Worm (Caenorhabditis elegans) whole organism, L3 larva: Measurements from ENCODE around the gene C16C8.17.

Experiments
- R02D3.7 ChIP-seq: fragments of 150-350 bp; optimal IDR thresholded peaks from 2 replicates; lab custom pipeline; 2014; ENCODE audit warnings: missing biosample characterization, missing genetic modification characterization
- ZK546.5 ChIP-seq: sonication (generic microtip); optimal IDR thresholded peaks from 2 replicates; lab custom pipeline; 2017; ENCODE audit warnings: missing biosample characterization, missing genetic modification characterization
- aly-2 ChIP-seq: fragments of 150-350 bp; optimal IDR thresholded peaks from 2 replicates; lab custom pipeline; 2014; ENCODE audit warnings: missing biosample characterization, missing genetic modification characterization
- ceh-16 ChIP-seq: sonication (generic microtip); optimal IDR thresholded peaks from 2 replicates; lab custom pipeline; 2017; ENCODE audit warnings: missing biosample characterization, missing genetic modification characterization
- ceh-28 ChIP-seq: fragments of 150-350 bp; optimal IDR thresholded peaks from 2 replicates; lab custom pipeline; 2014; ENCODE audit warnings: missing biosample characterization, missing genetic modification reagents, missing genetic modification characterization
- ceh-82 ChIP-seq: fragments of 150-350 bp; optimal IDR thresholded peaks from 2 replicates; lab custom pipeline; 2014; ENCODE audit warnings: missing biosample characterization, missing genetic modification characterization
- daf-12 ChIP-seq: fragments of 150-350 bp; optimal IDR thresholded peaks from 2 replicates; lab custom pipeline; 2014; ENCODE audit warnings: missing biosample characterization, missing genetic modification reagents, missing genetic modification characterization
- egl-27 ChIP-seq: sonication (generic microtip); optimal IDR thresholded peaks from 4 replicates; lab custom pipeline; 2017; ENCODE audit warnings: missing biosample characterization, missing genetic modification reagents, missing genetic modification characterization
- egl-5 ChIP-seq: fragments of 150-350 bp; optimal IDR thresholded peaks from 2 replicates; lab custom pipeline; 2017; ENCODE audit warnings: missing biosample characterization, missing genetic modification reagents, missing genetic modification characterization, inconsistent platforms
- elt-1 ChIP-seq: fragments of 150-350 bp; optimal IDR thresholded peaks from 2 replicates; lab custom pipeline; 2014; ENCODE audit warnings: missing biosample characterization, missing genetic modification characterization
- elt-2 ChIP-seq: sonication (generic microtip); optimal IDR thresholded peaks from 2 replicates; lab custom pipeline; 2016; ENCODE audit warnings: missing genetic modification reagents, mild to moderate bottlenecking, missing genetic modification characterization, missing compliant biosample characterization
- eor-1 ChIP-seq, 2 experiments: fragments of 150-350 bp; optimal IDR thresholded peaks; 2 replicates each; lab custom pipeline; 2014 to 2018; ENCODE audit warnings: missing biosample characterization in 2 of 2, missing genetic modification characterization in 2 of 2
- fkh-10 ChIP-seq: sonication (generic microtip); optimal IDR thresholded peaks from 2 replicates; lab custom pipeline; 2017; ENCODE audit warnings: missing biosample characterization, missing genetic modification reagents, missing genetic modification characterization
- fos-1 ChIP-seq: fragments of 150-350 bp; optimal IDR thresholded peaks from 2 replicates; lab custom pipeline; 2014; ENCODE audit warnings: missing biosample characterization, missing genetic modification characterization
- hmg-11 ChIP-seq: sonication (generic microtip); optimal IDR thresholded peaks from 2 replicates; lab custom pipeline; 2016; ENCODE audit warnings: missing genetic modification characterization, missing compliant biosample characterization
- jun-1 ChIP-seq: fragments of 150-350 bp; optimal IDR thresholded peaks from 2 replicates; lab custom pipeline; 2014; ENCODE audit warnings: missing biosample characterization, missing genetic modification reagents, missing genetic modification characterization
- lin-15B ChIP-seq: fragments of 150-350 bp; optimal IDR thresholded peaks from 2 replicates; lab custom pipeline; 2014; ENCODE audit warnings: missing biosample characterization, missing genetic modification characterization
- lin-39 ChIP-seq: fragments of 150-350 bp; optimal IDR thresholded peaks from 2 replicates; lab custom pipeline; 2018; ENCODE audit warnings: missing biosample characterization, missing genetic modification reagents, missing genetic modification characterization
- lsy-12 ChIP-seq: sonication (generic microtip); optimal IDR thresholded peaks from 2 replicates; lab custom pipeline; 2016; ENCODE audit warnings: mild to moderate bottlenecking, missing genetic modification characterization, missing compliant biosample characterization
- mdl-1 ChIP-seq: fragments of 150-350 bp; optimal IDR thresholded peaks from 2 replicates; lab custom pipeline; 2014; ENCODE audit warnings: missing biosample characterization, missing genetic modification characterization
- nfya-1 ChIP-seq: sonication (generic microtip); optimal IDR thresholded peaks from 2 replicates; lab custom pipeline; 2017; ENCODE audit warnings: missing genetic modification characterization, mild to moderate bottlenecking, missing compliant biosample characterization, antibody characterized with exemption, moderate library complexity; ENCODE audit not compliant: insufficient read depth
- nhr-11 ChIP-seq: fragments of 150-350 bp; optimal IDR thresholded peaks from 2 replicates; lab custom pipeline; 2014; ENCODE audit warnings: missing biosample characterization, missing genetic modification characterization
- nhr-12 ChIP-seq: fragments of 150-350 bp; optimal IDR thresholded peaks from 2 replicates; lab custom pipeline; 2014; ENCODE audit warnings: missing biosample characterization, missing genetic modification characterization
- nhr-23 ChIP-seq: fragments of 150-350 bp; optimal IDR thresholded peaks from 2 replicates; lab custom pipeline; 2014; ENCODE audit warnings: missing biosample characterization, missing genetic modification reagents, missing genetic modification characterization
- nhr-43 ChIP-seq: sonication (generic microtip); optimal IDR thresholded peaks from 2 replicates; lab custom pipeline; 2016; ENCODE audit warnings: mild to moderate bottlenecking, missing genetic modification characterization, missing compliant biosample characterization; ENCODE audit not compliant: poor library complexity, severe bottlenecking
- nhr-67 ChIP-seq: fragments of 150-350 bp; optimal IDR thresholded peaks from 2 replicates; lab custom pipeline; 2014; ENCODE audit warnings: missing biosample characterization, missing genetic modification characterization
- nhr-76 ChIP-seq: fragments of 150-350 bp; sonication (generic microtip); optimal IDR thresholded peaks from 5 replicates; lab custom pipeline; 2014; ENCODE audit warnings: missing biosample characterization, missing genetic modification characterization
- nhr-77 ChIP-seq: fragments of 150-350 bp; optimal IDR thresholded peaks from 2 replicates; lab custom pipeline; 2014; ENCODE audit warnings: missing biosample characterization, missing genetic modification characterization
- pha-4 ChIP-seq: fragments of 150-350 bp; optimal IDR thresholded peaks from 2 replicates; lab custom pipeline; 2014; ENCODE audit warnings: missing biosample characterization, missing genetic modification reagents, missing genetic modification characterization
- pqm-1 ChIP-seq: fragments of 150-350 bp; optimal IDR thresholded peaks from 2 replicates; lab custom pipeline; 2017; ENCODE audit warnings: missing biosample characterization, missing genetic modification characterization, inconsistent platforms
- skn-1 ChIP-seq: fragments of 150-350 bp; optimal IDR thresholded peaks from 2 replicates; lab custom pipeline; 2014; ENCODE audit warnings: missing biosample characterization, missing genetic modification characterization
- snpc-4 ChIP-seq: fragments of 150-350 bp; optimal IDR thresholded peaks from 2 replicates; lab custom pipeline; 2014; ENCODE audit warnings: missing biosample characterization, missing genetic modification characterization
- tbx-2 ChIP-seq: sonication (generic microtip); optimal IDR thresholded peaks from 2 replicates; lab custom pipeline; 2016; ENCODE audit warnings: mild to moderate bottlenecking, missing genetic modification characterization, missing compliant biosample characterization
- unc-39 ChIP-seq: sonication (generic microtip); optimal IDR thresholded peaks from 4 replicates; lab custom pipeline; 2017; ENCODE audit warnings: missing biosample characterization, missing genetic modification characterization
- unc-62 ChIP-seq: fragments of 150-350 bp; sonication (generic microtip); optimal IDR thresholded peaks from 4 replicates; lab custom pipeline; 2014; ENCODE audit warnings: missing biosample characterization, missing genetic modification reagents, missing genetic modification characterization
- ztf-11 ChIP-seq: fragments of 150-350 bp; optimal IDR thresholded peaks from 2 replicates; lab custom pipeline; 2014; ENCODE audit warnings: missing biosample characterization, missing genetic modification characterization
- ztf-4 ChIP-seq: fragments of 150-350 bp; optimal IDR thresholded peaks from 2 replicates; lab custom pipeline; 2014; ENCODE audit warnings: missing biosample characterization, missing genetic modification characterization

The C16C8.17 gene

ce11 chrII:3414383-3414910 is 26.2 kb upstream of the C16C8.17 start, which contains the start of the genes F18A12.7 and F18A12.2:
TSS of gene F18A12.7 (minus strand) at chrII:3414483.
TSS of gene F18A12.2 (plus strand) at chrII:3414860.
- no peak for TF ChIP-seq nhr-43 (tag; lab: Kevin White, UChicago)
- TF ChIP-seq ceh-16, result no peak
- TF ChIP-seq nfya-1 (tag; lab: Kevin White, UChicago), result no peak
- TF ChIP-seq lin-39 (tag; lab: Kevin White, UChicago), result no peak
- no peak for TF ChIP-seq ztf-11 (tag; lab: Kevin White, UChicago)
- TF ChIP-seq skn-1 (tag; lab: Kevin White, UChicago), result no peak
- TF ChIP-seq nhr-11 (tag; lab: Kevin White, UChicago), result no peak
- TF ChIP-seq lsy-12 (tag; lab: Kevin White, UChicago), result no peak
- no peak for TF ChIP-seq fkh-10
- no peak for TF ChIP-seq jun-1 (tag; lab: Kevin White, UChicago)
- TF ChIP-seq R02D3.7 (tag; lab: Kevin White, UChicago), result no peak
- TF ChIP-seq snpc-4 (tag; lab: Kevin White, UChicago), result no peak
- TF ChIP-seq egl-27 (tag; lab: Kevin White, UChicago), result no peak
- no peak for TF ChIP-seq daf-12 (tag; lab: Kevin White, UChicago)
- TF ChIP-seq egl-5 (tag; lab: Kevin White, UChicago), result no peak
- no peak for TF ChIP-seq nhr-76 (tag; lab: Kevin White, UChicago)
- TF ChIP-seq aly-2 (tag; lab: Kevin White, UChicago), result no peak
- no peak for TF ChIP-seq eor-1 (tag; optimal IDR thresholded peaks at IDR 0.05; lab: Kevin White, UChicago)

DNA sequence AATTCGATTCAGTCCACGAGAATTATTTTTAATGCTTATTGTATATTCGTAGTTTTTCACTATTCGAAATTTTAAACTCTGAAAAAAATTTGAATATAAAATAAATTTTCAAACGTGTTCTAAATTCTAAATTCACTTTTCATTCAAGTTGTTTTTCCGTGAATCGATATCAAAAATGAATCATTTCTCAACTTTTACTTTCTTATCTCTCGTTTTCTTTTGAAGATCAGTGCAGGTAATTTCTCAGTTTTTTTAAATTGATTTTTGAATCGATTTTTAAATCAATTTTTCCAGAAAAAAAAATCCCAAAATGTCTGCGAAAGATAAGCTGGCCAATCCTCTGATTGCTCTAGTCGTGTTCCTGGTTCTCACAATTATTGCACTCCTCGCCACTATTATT is 24.1 kb upstream of the C16C8.17 start, which contains the start of gene nep-6:
Gene nep-6, plus strand, starts transcription at position 301 of the 400 bp plus-strand sequence.
- TF ChIP-seq unc-62 (no peak), elt-1 (tag; lab: Kevin White, UChicago) (no peak), snpc-4 (tag; lab: Kevin White, UChicago) (no peak), daf-12 (tag; lab: Kevin White, UChicago) (no peak), fos-1 (tag; lab: Kevin White, UChicago) (no peak), egl-27 (tag; lab: Kevin White, UChicago) (no peak), tbx-2 (tag; lab: Kevin White, UChicago) (no peak), nhr-76 (tag; lab: Kevin White, UChicago) (no peak)

ce11 chrII:3422938-3423337 is 17.7 kb upstream of the C16C8.17 start:
- TF ChIP-seq daf-12 (tag; lab: Kevin White, UChicago), result no peak
- no peak for TF ChIP-seq pha-4
- TF ChIP-seq ceh-28, result no peak
- TF ChIP-seq elt-2, result no peak
- no peak for TF ChIP-seq nfya-1 (tag; lab: Kevin White, UChicago)
- no peak for TF ChIP-seq jun-1 (tag; lab: Kevin White, UChicago)
- no peak for TF ChIP-seq mdl-1 (tag; lab: Kevin White, UChicago)
- TF ChIP-seq unc-62, result no peak
- TF ChIP-seq nhr-67 (tag; lab: Kevin White, UChicago), result no peak
- TF ChIP-seq ceh-16, result no peak
- TF ChIP-seq ZK546.5, result no peak
- TF ChIP-seq skn-1 (tag; lab: Kevin White, UChicago), result no peak
- TF ChIP-seq aly-2 (tag; lab: Kevin White, UChicago), result no peak
- TF ChIP-seq nhr-12 (tag; lab: Kevin White, UChicago), result no peak
- no peak for TF ChIP-seq tbx-2 (tag; lab: Kevin White, UChicago)
- no peak for TF ChIP-seq ceh-82 (tag; lab: Kevin White, UChicago)
- no peak for TF ChIP-seq egl-5 (tag; lab: Kevin White, UChicago)

DNA sequence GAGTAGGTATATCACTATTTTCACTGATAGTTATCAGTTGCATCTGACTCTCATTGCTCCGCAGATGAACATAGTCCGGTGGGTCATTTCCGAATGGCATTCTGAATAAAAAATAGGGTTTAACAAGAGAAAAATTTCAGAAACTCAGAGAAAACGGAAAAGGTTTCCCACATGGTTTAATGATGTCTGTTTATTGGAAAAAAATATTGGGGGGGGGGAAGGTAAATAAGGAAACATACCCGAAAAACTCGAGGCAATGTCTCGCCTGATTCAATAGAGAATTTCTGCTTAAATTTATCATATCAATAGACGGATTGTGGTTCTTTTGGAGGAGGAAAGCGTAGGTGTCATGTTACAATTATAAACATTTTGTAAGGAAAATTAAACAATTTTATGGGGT is 15.2 kb upstream of the C16C8.17 start, which contains the start of gene nep-11:
Gene nep-11, minus strand, starts transcription at position 101 of the 400 bp plus-strand sequence.
- no peak for TF ChIP-seq elt-1 (tag; lab: Kevin White, UChicago)
- no peak for TF ChIP-seq unc-39
- no peak for TF ChIP-seq ztf-11 (tag; lab: Kevin White, UChicago)
- TF ChIP-seq elt-2, result no peak
- TF ChIP-seq nhr-11 (tag; lab: Kevin White, UChicago), result no peak
- no peak for TF ChIP-seq ceh-82 (tag; lab: Kevin White, UChicago)
- TF ChIP-seq nhr-77 (tag; lab: Kevin White, UChicago), result no peak
- TF ChIP-seq nfya-1 (tag; lab: Kevin White, UChicago), result no peak
- no peak for TF ChIP-seq pha-4
- no peak for TF ChIP-seq nhr-23 (tag; lab: Kevin White, UChicago)
- TF ChIP-seq lin-15B, result no peak
- no peak for TF ChIP-seq ztf-4 (tag; lab: Kevin White, UChicago)
- TF ChIP-seq nhr-76 (tag; lab: Kevin White, UChicago), result no peak
- TF ChIP-seq lin-39 (tag; lab: Kevin White, UChicago), result no peak
- TF ChIP-seq aly-2 (tag; lab: Kevin White, UChicago), result no peak
- no peak for TF ChIP-seq R02D3.7 (tag; lab: Kevin White, UChicago)
- no peak for TF ChIP-seq hmg-11 (tag; lab: Kevin White, UChicago)
- TF ChIP-seq pqm-1 (tag; lab: Kevin White, UChicago), result no peak
- TF ChIP-seq eor-1 (tag; optimal IDR thresholded peaks at IDR 0.05; lab: Kevin White, UChicago), result no peak
